Worm (Caenorhabditis elegans): ENCODE measurements around the gene fbxb-81.

DNA sequence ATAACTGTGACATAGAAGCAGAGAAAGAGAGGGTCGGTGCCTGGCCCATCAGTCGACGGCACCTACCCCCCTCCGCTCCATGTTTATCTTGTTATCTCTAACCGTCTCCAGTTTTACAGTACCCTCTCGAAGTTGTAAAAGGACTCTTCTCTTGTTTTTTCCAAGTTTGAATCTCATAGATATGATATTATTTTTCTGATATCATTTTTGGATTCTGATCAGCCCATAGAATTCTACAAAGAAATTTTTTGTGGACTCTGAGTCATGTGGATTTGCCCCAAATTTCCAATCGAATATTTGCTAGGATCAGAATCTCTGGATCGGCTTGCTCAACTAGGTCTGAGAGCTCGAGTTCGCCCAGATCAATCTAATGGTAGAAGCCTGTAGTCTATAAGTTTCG lies 26.4 kb downstream of the fbxb-81 start, which contains the start of gene C29F9.6:
- TF ChIP-seq ztf-4 (tag; optimal IDR thresholded peaks at IDR 0.05) = no peak
- no peak for TF ChIP-seq nhr-77 (tag; optimal IDR thresholded peaks at IDR 0.05)
- no peak for TF ChIP-seq nhr-23 (tag; optimal IDR thresholded peaks at IDR 0.05)
- TF ChIP-seq nhr-11 (tag; optimal IDR thresholded peaks at IDR 0.05) = no peak
- TF ChIP-seq elt-3 (tag; optimal IDR thresholded peaks at IDR 0.05) = no peak
- no peak for TF ChIP-seq skn-1 (tag; optimal IDR thresholded peaks at IDR 0.05)
- TF ChIP-seq snpc-4 (tag; optimal IDR thresholded peaks at IDR 0.05) = no peak
- no peak for TF ChIP-seq unc-39 (tag; optimal IDR thresholded peaks at IDR 0.05)
